Fruit fly (Drosophila melanogaster) Kc167 (cell line): ENCODE results near the gene TfIIEalpha.

Experiments used
- Myc ChIP-seq: fragments of >200 bp; optimal IDR thresholded peaks from 2 replicates; lab custom pipeline; 2017; ENCODE audit warnings: missing external identifiers
- Sin3A ChIP-seq: fragments of >200 bp; optimal IDR thresholded peaks from 2 replicates; lab custom pipeline; 2018; ENCODE audit warnings: missing external identifiers
- h ChIP-seq: fragments of >200 bp; optimal IDR thresholded peaks from 3 replicates; lab custom pipeline; 2018; ENCODE audit warnings: missing external identifiers
- insv ChIP-seq: fragments of >200 bp; optimal IDR thresholded peaks from 3 replicates; lab custom pipeline; 2018; ENCODE audit warnings: missing external identifiers
- psq ChIP-seq: fragments of >200 bp; optimal IDR thresholded peaks from 2 replicates; lab custom pipeline; 2017; ENCODE audit warnings: missing external identifiers
- ttk ChIP-seq: sonication (Bioruptor generic); optimal IDR thresholded peaks from 2 replicates; lab custom pipeline; 2017; ENCODE audit warnings: missing external identifiers

Gene TfIIEalpha

DNA sequence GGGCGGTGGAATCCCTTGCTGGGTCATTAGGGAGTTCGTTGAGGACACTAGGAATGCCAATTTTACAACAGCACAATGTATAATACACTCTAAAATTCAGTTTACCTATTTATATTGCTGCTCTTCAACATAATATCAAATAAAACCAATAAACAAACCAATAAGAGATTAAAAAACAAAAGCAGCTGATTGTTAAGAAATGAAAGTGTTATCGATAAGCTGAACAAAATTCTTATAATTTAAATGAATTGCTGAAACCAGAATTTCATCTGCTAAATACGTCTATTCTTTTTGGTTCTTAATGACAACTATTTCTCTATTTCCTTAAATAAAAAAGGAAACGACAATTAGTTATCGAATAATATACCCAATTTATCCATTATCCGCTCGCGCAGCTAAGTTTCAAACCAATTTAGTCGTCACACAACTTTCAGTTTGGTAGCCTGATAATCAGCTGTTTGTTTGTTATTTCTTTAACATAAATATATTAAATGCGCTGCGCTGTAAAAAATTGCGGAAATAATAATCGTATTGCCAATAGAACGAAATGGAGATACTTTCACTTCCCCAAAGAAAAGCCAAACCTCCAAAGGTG lies 9.5 kb downstream of the TfIIEalpha start, which contains the start of the genes Pldn and CG14135:
Gene Pldn (minus strand): TSS at position 197 of the 595 bp plus-strand sequence.
Gene CG14135 (plus strand): TSS at position 369 of the 595 bp plus-strand sequence.
- no peak for TF ChIP-seq ttk (lab: Kevin White, UChicago)
- no peak for TF ChIP-seq h (lab: Kevin White, UChicago)
- TF ChIP-seq insv (lab: Kevin White, UChicago), result no peak
- no peak for TF ChIP-seq psq (lab: Kevin White, UChicago)
- TF ChIP-seq Myc (lab: Kevin White, UChicago), result no peak
- TF ChIP-seq Sin3A (lab: Kevin White, UChicago), result no peak

DNA sequence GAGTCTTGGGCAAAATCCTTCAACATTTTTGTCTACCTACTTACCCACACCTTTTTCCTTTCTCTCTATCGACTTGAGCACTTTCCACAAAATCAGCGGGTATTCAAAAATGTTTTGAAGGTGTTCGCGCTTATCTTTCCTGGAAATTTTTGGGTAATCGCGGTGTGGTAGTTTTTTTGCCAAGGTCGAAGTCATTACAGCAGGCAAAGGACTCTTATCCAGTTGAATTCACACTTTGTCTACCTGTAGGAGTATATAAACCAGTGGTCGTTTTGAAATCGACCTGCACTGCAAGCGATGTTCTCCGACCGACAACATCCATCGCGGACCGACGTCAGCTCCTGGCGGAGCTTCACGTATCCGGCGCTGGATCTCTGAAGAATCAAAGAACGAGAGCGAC lies 11.0 kb downstream of the TfIIEalpha start:
- TF ChIP-seq h (lab: Kevin White, UChicago) (no peak), insv (lab: Kevin White, UChicago) (no peak), ttk (lab: Kevin White, UChicago) (no peak), Myc (lab: Kevin White, UChicago) (no peak), psq (lab: Kevin White, UChicago) (no peak), Sin3A (lab: Kevin White, UChicago) (no peak)

DNA sequence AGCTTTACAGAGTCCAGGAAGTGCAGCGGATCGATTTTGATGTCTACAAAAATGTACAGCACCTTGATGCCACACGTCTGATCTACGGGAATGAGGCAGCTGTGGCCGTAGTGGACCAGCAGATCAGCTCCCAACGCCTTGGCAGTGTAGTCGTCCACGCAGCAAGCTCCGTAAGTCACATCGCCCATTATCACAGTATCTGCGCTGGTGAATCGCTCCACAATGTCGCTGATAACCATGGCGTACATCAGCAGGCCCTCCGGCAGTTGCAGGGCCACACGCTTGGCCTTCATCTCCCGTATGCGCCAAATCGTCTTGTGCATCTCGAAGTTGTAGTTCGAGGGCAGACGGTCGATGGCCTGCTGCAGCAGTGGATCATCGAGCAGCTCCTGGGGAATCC lies 13.2 kb downstream of the TfIIEalpha start:
- TF ChIP-seq insv (lab: Kevin White, UChicago), result no peak
- no peak for TF ChIP-seq Myc (lab: Kevin White, UChicago)
- TF ChIP-seq psq (lab: Kevin White, UChicago), result no peak
- no peak for TF ChIP-seq ttk (lab: Kevin White, UChicago)
- TF ChIP-seq h (lab: Kevin White, UChicago), result no peak
- no peak for TF ChIP-seq Sin3A (lab: Kevin White, UChicago)

DNA sequence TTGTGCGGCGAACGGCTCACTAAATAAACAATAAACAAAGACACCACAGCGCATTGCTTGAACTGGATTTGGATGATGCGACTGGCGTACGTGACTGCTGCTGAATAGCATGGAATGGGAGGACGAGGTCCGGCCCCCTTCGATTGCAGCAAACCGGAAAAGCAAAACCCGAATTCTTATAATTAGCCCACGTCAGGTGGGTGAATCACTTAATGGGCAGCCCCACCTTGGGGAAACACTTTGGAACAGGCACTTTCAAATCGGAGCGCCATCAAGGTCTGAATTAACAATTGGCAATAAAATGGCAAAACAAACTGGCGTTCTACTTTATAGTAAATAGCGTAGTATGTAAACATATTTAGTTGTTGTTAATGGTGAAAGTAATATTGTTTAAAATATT lies 14.0 kb downstream of the TfIIEalpha start:
- TF ChIP-seq ttk (lab: Kevin White, UChicago) (no peak), insv (lab: Kevin White, UChicago) (no peak), h (lab: Kevin White, UChicago) (no peak), psq (lab: Kevin White, UChicago) (no peak), Myc (lab: Kevin White, UChicago) (no peak), Sin3A (lab: Kevin White, UChicago) (no peak)

DNA sequence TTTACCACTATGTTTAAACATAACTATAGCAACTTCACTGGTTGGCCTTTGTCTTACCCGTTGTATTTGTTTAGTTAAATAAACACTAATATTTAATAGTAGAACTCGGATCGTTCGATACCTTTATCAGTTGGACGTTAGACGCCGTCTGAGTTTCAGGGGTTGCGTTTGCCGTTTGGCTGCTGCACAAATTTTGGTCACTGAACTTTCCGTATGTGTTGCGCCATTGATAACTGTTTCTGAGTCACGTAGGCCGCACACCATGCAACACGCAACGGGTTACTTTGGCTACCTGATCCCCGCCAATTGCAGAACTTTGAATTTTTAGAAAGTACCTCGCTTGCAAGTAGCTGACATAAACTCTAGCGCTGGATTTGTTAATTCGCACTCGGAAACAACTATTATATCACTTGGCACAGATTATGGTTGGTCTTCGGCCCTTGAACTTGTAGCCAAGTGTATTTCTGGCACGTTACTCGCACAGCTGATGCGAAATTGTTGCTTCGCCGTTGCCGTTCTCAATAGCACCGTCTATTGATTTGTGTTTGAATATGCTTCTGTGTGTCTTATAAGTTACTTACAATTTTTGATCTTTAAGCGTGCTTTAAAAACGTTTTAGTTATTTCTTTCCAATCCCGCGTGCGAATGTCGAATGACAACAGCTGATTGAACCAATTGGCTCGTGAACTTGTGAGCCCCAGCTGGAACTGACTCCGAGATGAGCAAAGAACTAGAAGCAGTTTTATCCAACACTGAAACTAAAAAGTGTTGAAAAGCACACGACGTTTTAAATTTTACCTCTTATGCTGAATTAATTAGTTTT lies 14.7 kb downstream of the TfIIEalpha start, which contains the start of gene Dph1:
Gene Dph1 (minus strand): TSS at position 670 of the 823 bp plus-strand sequence.
- TF ChIP-seq h (lab: Kevin White, UChicago) (no peak), Sin3A (lab: Kevin White, UChicago) (no peak), Myc (lab: Kevin White, UChicago) (no peak), ttk (lab: Kevin White, UChicago) (no peak), insv (lab: Kevin White, UChicago) (no peak), psq (lab: Kevin White, UChicago) (no peak)

DNA sequence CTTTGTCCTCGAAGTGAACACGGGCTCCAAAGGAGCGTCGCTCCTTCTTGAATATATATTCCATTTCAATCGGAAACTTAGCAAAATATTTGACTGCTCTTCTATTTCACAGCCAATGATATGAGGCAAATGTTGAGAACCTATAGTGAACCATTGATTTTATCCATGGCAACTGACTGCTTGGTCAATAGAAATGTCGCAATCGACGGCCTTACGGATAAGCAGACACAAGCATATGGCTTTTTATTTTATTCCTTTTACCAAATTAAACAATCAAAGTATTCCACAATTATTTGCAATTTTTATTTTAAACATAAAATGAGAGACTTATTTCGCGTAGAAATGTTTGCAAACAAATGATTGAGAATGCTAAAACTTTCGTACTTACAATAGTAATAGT lies 17.3 kb downstream of the TfIIEalpha start, which contains the start of gene Dnai2:
Gene Dnai2 (minus strand): TSS at position 101 of the 400 bp plus-strand sequence.
- TF ChIP-seq insv (lab: Kevin White, UChicago), result no peak

DNA sequence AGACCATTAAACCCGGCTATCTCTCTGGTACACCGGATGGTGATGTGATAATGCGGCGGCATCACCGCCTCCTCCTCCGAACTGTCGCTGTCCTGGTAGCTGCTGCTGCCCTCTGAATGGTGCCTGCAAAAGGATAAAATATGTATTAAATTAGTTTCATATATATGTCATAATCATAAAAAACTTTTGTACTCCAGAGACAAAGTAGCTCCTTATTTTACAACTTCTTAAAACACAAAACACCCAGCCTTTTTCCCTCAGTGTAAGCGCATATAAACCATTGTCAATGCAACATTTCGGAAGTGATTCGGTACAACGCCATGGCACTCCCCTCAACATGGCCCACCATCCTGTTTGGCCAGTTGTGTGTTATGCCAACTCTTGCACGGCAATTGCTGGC lies 19.8 kb downstream of the TfIIEalpha start:
- TF ChIP-seq Sin3A (lab: Kevin White, UChicago), result no peak
- TF ChIP-seq ttk (lab: Kevin White, UChicago), result no peak
- no peak for TF ChIP-seq psq (lab: Kevin White, UChicago)
- no peak for TF ChIP-seq h (lab: Kevin White, UChicago)
- no peak for TF ChIP-seq insv (lab: Kevin White, UChicago)
- no peak for TF ChIP-seq Myc (lab: Kevin White, UChicago)

DNA sequence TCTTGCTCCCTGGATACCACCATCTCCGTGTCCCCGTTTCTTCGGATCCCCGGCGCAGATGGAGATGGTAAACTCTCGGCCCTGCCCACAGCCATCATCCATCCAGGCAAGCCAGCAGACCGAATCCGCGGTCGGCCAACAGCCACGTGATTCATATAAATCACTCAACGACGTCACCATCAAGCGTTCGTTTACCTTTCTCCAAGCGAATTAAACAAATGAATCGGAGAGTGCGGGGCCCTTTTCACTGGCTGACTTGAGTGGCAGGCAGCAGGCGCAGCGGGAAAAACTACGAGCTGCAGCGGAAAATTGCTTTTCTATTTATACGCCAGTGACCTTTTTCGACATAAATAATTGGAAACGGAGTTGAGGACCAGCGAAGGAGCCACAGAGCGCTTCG lies 21.7 kb downstream of the TfIIEalpha start:
- no peak for TF ChIP-seq psq (lab: Kevin White, UChicago)
- TF ChIP-seq insv (lab: Kevin White, UChicago), result no peak
- no peak for TF ChIP-seq h (lab: Kevin White, UChicago)
- TF ChIP-seq Myc (lab: Kevin White, UChicago), result no peak
- TF ChIP-seq Sin3A (lab: Kevin White, UChicago), result no peak
- TF ChIP-seq ttk (lab: Kevin White, UChicago), result no peak

DNA sequence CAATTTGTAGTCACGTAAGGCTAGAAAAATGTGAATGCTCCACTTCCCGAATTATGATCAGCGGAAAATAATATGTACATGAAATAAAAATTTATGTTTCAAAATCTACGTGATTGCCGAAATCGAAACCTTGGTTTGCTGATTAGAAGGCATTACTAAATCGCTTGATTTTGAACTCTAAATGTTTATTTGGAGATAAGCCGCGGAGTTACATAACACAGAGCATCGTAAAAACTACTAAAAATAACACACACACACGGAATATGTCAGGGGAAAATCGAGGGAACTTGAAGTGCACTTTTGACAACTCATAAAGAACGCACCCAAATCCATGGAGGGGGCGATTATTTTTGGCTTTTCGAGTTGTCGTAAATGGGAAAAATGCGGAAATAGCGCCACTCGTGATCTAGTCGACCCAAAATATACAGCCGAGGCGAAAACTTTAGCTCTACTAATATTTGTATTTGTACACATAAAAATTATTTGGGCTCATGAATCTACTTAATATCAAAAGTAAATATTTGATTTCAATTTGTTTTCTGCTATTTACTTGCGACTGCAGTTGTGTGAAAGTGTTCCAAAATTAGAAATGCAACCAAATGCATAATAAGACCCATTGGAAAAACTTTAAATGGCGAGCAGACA lies 23.2 kb downstream of the TfIIEalpha start:
- TF ChIP-seq psq (lab: Kevin White, UChicago) (no peak), h (lab: Kevin White, UChicago) (no peak), insv (lab: Kevin White, UChicago) (no peak), Myc (lab: Kevin White, UChicago) (no peak), Sin3A (lab: Kevin White, UChicago) (no peak), ttk (lab: Kevin White, UChicago) (no peak)

DNA sequence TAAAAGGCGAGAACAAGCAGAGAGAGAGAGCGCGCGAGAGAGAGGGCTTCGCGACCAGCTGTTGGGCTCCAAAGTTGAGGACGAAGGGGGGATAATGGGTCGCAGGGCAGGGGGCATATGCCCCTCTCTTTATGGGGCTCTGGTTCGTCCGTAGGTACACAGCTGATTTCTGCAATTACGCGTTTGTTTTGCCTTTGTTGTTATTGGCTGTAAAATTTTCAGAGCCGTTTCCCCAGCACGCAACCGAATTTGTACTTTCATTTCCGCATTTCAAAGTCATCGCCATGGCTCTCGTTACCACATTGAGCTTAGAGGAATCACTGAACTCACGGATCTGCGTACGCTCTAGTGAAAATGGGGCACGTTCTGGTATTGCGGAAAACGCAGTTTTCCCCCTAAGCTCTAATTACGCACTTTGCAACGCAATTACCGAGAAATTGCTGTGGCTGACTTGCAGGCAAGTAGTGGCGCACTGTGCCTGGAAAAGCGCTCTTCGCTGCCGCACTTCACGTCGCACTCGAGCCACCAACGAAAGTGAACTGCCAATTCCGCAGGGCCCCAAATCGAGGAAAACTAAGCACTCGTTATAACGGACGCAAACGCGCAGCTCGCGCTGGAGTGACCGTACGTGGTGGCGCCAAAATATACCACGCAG lies 26.3 kb downstream of the TfIIEalpha start, which contains the start of gene CG11658:
Gene CG11658 (minus strand): TSS at position 576 of the 655 bp plus-strand sequence.
- no peak for TF ChIP-seq Sin3A (lab: Kevin White, UChicago)
- TF ChIP-seq ttk (lab: Kevin White, UChicago), result no peak
- TF ChIP-seq psq (lab: Kevin White, UChicago), result no peak
- TF ChIP-seq insv (lab: Kevin White, UChicago), result no peak
- no peak for TF ChIP-seq h (lab: Kevin White, UChicago)
- TF ChIP-seq Myc (lab: Kevin White, UChicago), result no peak
